Worm (Caenorhabditis elegans): ENCODE data around the gene imph-1.

DNA sequence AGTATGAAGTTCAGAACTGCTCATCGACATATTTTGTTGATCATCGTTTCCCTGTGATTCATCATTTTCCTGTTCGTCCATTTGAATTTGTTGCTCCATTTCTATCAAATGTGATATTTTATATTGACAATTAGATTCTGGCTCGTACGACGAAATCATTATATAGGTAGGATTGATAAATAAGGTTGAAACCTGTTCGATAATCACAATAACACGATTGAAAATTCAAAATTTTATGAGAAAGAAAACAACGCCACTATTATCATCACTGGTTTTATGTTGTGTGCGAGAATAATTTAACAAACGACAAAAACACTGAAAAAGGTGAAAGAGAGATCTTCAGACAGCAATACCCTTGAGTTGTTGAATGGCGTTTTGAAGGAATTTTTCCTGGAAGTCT lies 40.9 kb downstream of the imph-1 start, which contains the start of gene apc-11:
- TF ChIP-seq ceh-22 (tag; optimal IDR thresholded peaks at IDR 0.05) = no peak
- TF ChIP-seq dve-1 (tag; optimal IDR thresholded peaks at IDR 0.05) = no peak
- TF ChIP-seq ama-1 (optimal IDR thresholded peaks at IDR 0.05) = no peak
- TF ChIP-seq ceh-9 (tag; optimal IDR thresholded peaks at IDR 0.05) = no peak
- no peak for TF ChIP-seq nfya-1 (tag; optimal IDR thresholded peaks at IDR 0.05)
- TF ChIP-seq nhr-232 (tag; optimal IDR thresholded peaks at IDR 0.05) = no peak
- no peak for TF ChIP-seq ceh-31 (tag; optimal IDR thresholded peaks at IDR 0.05)
- TF ChIP-seq T23F11.4 (GFP tag; optimal IDR thresholded peaks at IDR 0.05) = no peak
- TF ChIP-seq nhr-11 (tag; optimal IDR thresholded peaks at IDR 0.05) = no peak
- no peak for TF ChIP-seq ceh-18 (tag; optimal IDR thresholded peaks at IDR 0.05)
- no peak for TF ChIP-seq sox-2 (GFP tag; IDR thresholded peaks at IDR 0.05)
